Worm (Caenorhabditis elegans): ENCODE data around the gene oac-23.

oac-23 gene

DNA sequence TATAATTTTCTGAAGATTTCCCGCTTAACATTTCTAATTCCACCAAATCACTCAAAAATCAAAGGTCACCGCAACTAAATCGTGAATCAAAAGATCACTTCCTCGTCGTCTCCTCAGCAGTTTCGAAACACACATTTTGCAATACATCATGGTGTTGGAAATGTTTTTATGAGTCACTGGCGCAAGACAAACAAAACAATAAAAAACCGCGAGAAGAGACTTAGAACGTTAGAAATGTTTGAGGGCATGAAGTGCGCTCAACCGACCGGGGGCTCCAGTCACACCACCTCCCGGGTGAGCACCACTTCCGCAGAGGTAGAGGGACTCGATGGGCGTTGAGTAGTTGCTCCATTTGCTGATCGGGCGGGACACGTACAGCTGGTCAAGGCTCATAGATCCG lies 6.0 kb upstream of the oac-23 start:
- TF ChIP-seq tbx-8 (GFP tag; optimal IDR thresholded peaks at IDR 0.05), result no peak
- TF ChIP-seq ceh-43 (GFP tag; optimal IDR thresholded peaks at IDR 0.05), result no peak
- no peak for TF ChIP-seq flh-1 (GFP tag; optimal IDR thresholded peaks at IDR 0.05)
- TF ChIP-seq lsy-2 (tag; optimal IDR thresholded peaks at IDR 0.05), result no peak
- TF ChIP-seq ztf-11 (tag; optimal IDR thresholded peaks at IDR 0.05), result no peak
- TF ChIP-seq nhr-237 (tag; optimal IDR thresholded peaks at IDR 0.05), result no peak
- TF ChIP-seq ceh-83 (GFP tag; optimal IDR thresholded peaks at IDR 0.05), result no peak
- TF ChIP-seq blmp-1 (tag; optimal IDR thresholded peaks at IDR 0.05), result no peak

ce11 chrIV:3876955-3877354 lies 4.3 kb upstream of the oac-23 start:
- TF ChIP-seq ham-2 (GFP tag; optimal IDR thresholded peaks at IDR 0.05), result no peak
- no peak for TF ChIP-seq hlh-1 (tag; optimal IDR thresholded peaks at IDR 0.05)
- TF ChIP-seq mls-2 (tag; optimal IDR thresholded peaks at IDR 0.05), result no peak
- TF ChIP-seq nhr-76 (tag; optimal IDR thresholded peaks at IDR 0.05), result no peak
- TF ChIP-seq elt-3 (tag; optimal IDR thresholded peaks at IDR 0.05), result no peak
- no peak for TF ChIP-seq bed-3 (GFP tag; optimal IDR thresholded peaks at IDR 0.05)
- TF ChIP-seq snpc-4 (tag; optimal IDR thresholded peaks at IDR 0.05), result no peak
- TF ChIP-seq ceh-43 (GFP tag; optimal IDR thresholded peaks at IDR 0.05), result no peak
- no peak for TF ChIP-seq nhr-28 (tag; optimal IDR thresholded peaks at IDR 0.05)
- TF ChIP-seq unc-120 (tag; optimal IDR thresholded peaks at IDR 0.05; ENCODE audit: poor library complexity, severe bottlenecking), result no peak
- TF ChIP-seq ces-1 (GFP tag; optimal IDR thresholded peaks at IDR 0.05), result no peak
- TF ChIP-seq unc-62 (GFP tag; optimal IDR thresholded peaks at IDR 0.05), result no peak
- no peak for TF ChIP-seq tbx-8 (GFP tag; optimal IDR thresholded peaks at IDR 0.05)
- no peak for TF ChIP-seq blmp-1 (tag; optimal IDR thresholded peaks at IDR 0.05)
- TF ChIP-seq nhr-237 (tag; optimal IDR thresholded peaks at IDR 0.05), result no peak
- TF ChIP-seq zip-8 (tag; optimal IDR thresholded peaks at IDR 0.05), result no peak
- no peak for TF ChIP-seq mab-5 (tag; optimal IDR thresholded peaks at IDR 0.05)
- no peak for TF ChIP-seq lsy-2 (tag; optimal IDR thresholded peaks at IDR 0.05)
- no peak for TF ChIP-seq M03D4.4 (tag; optimal IDR thresholded peaks at IDR 0.05)
- no peak for TF ChIP-seq ztf-11 (tag; optimal IDR thresholded peaks at IDR 0.05)

- TF ChIP-seq cnd-1 (tag; optimal IDR thresholded peaks at IDR 0.05), result no peak
- TF ChIP-seq zip-8 (tag; optimal IDR thresholded peaks at IDR 0.05), result no peak
- TF ChIP-seq unc-120 (tag; optimal IDR thresholded peaks at IDR 0.05; ENCODE audit: poor library complexity, severe bottlenecking), result no peak
- TF ChIP-seq lin-32 (GFP tag; optimal IDR thresholded peaks at IDR 0.05), result no peak
- no peak for TF ChIP-seq unc-39 (tag; optimal IDR thresholded peaks at IDR 0.05)
- TF ChIP-seq sem-2 (GFP tag; optimal IDR thresholded peaks at IDR 0.05), result no peak
- TF ChIP-seq elt-1 (tag; optimal IDR thresholded peaks at IDR 0.05; ENCODE audit: borderline replicate concordance, insufficient read depth), result no peak
- TF ChIP-seq tbx-8 (GFP tag; optimal IDR thresholded peaks at IDR 0.05), result no peak
- TF ChIP-seq elt-3 (tag; optimal IDR thresholded peaks at IDR 0.05), result no peak
- no peak for TF ChIP-seq nhr-28 (tag; optimal IDR thresholded peaks at IDR 0.05)
These were observed 2.8 kb upstream of the oac-23 start, which contains the start of gene F37C4.6 for ce11 chrIV:3878283-3878938. Gene F37C4.6 (minus strand): TSS chrIV:3878333.

ce11 chrIV:3885369-3885768 lies 4.1 kb downstream of the oac-23 start, which contains the start of gene oac-22:
Gene oac-22 (plus strand): TSS chrIV:3885669.
- TF ChIP-seq nhr-237 (tag; optimal IDR thresholded peaks at IDR 0.05), result no peak
- TF ChIP-seq ceh-39 (tag; optimal IDR thresholded peaks at IDR 0.05), result no peak
- no peak for TF ChIP-seq unc-39 (tag; optimal IDR thresholded peaks at IDR 0.05)
- no peak for TF ChIP-seq M03D4.4 (tag; optimal IDR thresholded peaks at IDR 0.05)
- TF ChIP-seq sptf-1 (tag; optimal IDR thresholded peaks at IDR 0.05), result no peak
- no peak for TF ChIP-seq elt-1 (tag; optimal IDR thresholded peaks at IDR 0.05; ENCODE audit: borderline replicate concordance, insufficient read depth)
- TF ChIP-seq ztf-11 (tag; optimal IDR thresholded peaks at IDR 0.05), result no peak
- TF ChIP-seq ham-2 (GFP tag; optimal IDR thresholded peaks at IDR 0.05), result no peak
- TF ChIP-seq zip-8 (tag; optimal IDR thresholded peaks at IDR 0.05), result no peak
- TF ChIP-seq snpc-4 (tag; optimal IDR thresholded peaks at IDR 0.05), result no peak
- no peak for TF ChIP-seq blmp-1 (tag; optimal IDR thresholded peaks at IDR 0.05)
- TF ChIP-seq nhr-2 (tag; optimal IDR thresholded peaks at IDR 0.05), result no peak

DNA sequence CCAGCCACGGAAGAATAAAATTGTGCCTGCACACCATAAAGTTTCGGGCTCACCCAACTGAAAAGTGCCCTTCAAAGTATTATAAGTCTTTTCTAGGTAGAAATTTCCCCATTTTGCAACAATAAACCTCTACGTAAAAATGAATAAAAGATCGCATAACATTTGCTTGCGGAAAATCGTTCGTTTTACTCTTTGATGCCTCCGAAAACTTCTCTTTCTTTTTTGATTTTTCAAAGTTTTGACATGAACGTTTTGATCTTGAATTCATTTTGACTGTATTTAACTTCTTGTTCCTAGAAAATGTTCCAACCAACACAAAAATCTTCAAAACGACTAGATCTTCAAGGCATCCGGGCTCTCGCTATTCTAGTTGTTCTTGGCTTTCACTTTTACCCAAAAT lies 7.7 kb downstream of the oac-23 start, which contains the start of gene oac-21:
Gene oac-21 (plus strand): TSS at position 301 of the 400 bp plus-strand sequence.
- TF ChIP-seq mep-1 (tag; optimal IDR thresholded peaks at IDR 0.05) (no peak), unc-39 (tag; optimal IDR thresholded peaks at IDR 0.05) (no peak), cnd-1 (tag; optimal IDR thresholded peaks at IDR 0.05) (no peak), nhr-76 (tag; optimal IDR thresholded peaks at IDR 0.05) (no peak), ztf-11 (tag; optimal IDR thresholded peaks at IDR 0.05) (no peak), flh-1 (GFP tag; optimal IDR thresholded peaks at IDR 0.05) (no peak)

Data from whole organism, mixed stage, embryonic.